Fruit fly (Drosophila melanogaster) whole organism, pupa: ENCODE data around the gene Dpm3.

Experiments used
- CG10348 ChIP-seq: fragments of 200-800 bp; sonication (Bioruptor generic); IDR thresholded peaks from 2 replicates; pipeline ENCODE4 v1.3.6; 2022; ENCODE audit warnings: missing biosample characterization, missing genetic modification characterization
- CG14655 ChIP-seq: fragments of 200-800 bp; sonication (Bioruptor generic); optimal IDR thresholded peaks from 3 replicates; lab custom pipeline; 2017; ENCODE audit warnings: mild to moderate bottlenecking, missing biosample characterization, missing genetic modification reagents, missing genetic modification characterization
- CG4496 ChIP-seq: fragments of 200-800 bp; sonication (Bioruptor generic); IDR thresholded peaks from 3 replicates; pipeline ENCODE4 v1.3.6; 2022; ENCODE audit warnings: missing biosample characterization, missing genetic modification characterization
- CG8159 ChIP-seq: fragments of 200-800 bp; sonication (Bioruptor generic); optimal IDR thresholded peaks from 3 replicates; lab custom pipeline; 2018; ENCODE audit warnings: missing biosample characterization, mild to moderate bottlenecking, missing genetic modification characterization, moderate library complexity
- D1 ChIP-seq: fragments of 200-800 bp; sonication (Bioruptor generic); optimal IDR thresholded peaks from 2 replicates; lab custom pipeline; 2018; ENCODE audit warnings: missing biosample characterization, mild to moderate bottlenecking, missing genetic modification characterization, moderate library complexity
- EcR ChIP-seq: fragments of 200-800 bp; sonication (Bioruptor generic); optimal IDR thresholded peaks from 3 replicates; lab custom pipeline; 2019; ENCODE audit warnings: missing biosample characterization, missing genetic modification characterization, mild to moderate bottlenecking, moderate library complexity, missing genetic modification reagents
- fd96Ca ChIP-seq: fragments of 200-800 bp; sonication (Bioruptor generic); IDR thresholded peaks from 3 replicates; pipeline ENCODE4 v1.3.6; 2022; ENCODE audit warnings: missing biosample characterization, missing genetic modification characterization
- gl ChIP-seq: fragments of 200-800 bp; sonication (Bioruptor generic); optimal IDR thresholded peaks from 2 replicates; lab custom pipeline; 2018; ENCODE audit warnings: missing biosample characterization, mild to moderate bottlenecking, missing genetic modification characterization

DNA sequence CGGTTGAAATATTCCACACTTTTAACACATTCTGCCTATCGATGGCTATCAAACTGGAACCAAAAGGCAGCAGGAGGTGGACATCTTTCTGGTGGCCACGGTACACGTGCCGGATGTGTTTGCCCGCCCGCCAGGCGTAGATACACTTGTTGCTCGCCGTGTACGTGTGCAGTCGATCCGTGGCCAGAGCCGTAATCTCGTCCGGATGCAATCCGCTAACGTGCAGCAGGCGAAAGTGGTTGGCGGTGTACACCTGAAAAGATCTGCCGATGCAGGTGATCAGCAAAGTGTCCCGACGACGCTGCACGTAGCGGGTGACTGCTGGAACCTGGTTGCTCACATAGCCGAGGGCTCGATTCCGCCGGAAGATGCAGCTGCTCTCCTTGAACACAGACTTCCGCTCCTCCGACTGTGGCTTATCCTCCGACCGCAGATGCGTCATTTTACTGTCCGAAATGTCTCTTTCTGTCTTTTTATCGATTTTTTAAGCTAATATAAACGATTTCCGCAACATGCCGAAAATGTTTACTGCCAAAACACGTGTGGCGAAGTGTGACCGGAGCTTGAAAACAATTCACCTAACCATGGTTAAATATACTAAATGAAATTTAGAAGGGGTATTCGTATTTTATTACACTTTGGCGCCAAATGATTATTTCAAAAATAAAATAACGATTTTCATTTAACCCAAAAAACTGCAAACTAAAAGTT is 14.5 kb downstream of the Dpm3 start, which contains the start of gene CG9799:
- TF ChIP-seq CG8159 (no peak), gl (no peak), D1 (tag; lab: Kevin White, UChicago) (no peak), fd96Ca (GFP tag; lab: Robert Waterston, UW) (no peak), EcR (GFP tag; lab: Kevin White, UChicago) (no peak), CG4496 (no peak), CG10348 (no peak), CG14655 (no peak)
